Worm (Caenorhabditis elegans): ENCODE data around the gene cyp-33C2.

ce11 chrV:2187864-2188345 is 4.6 kb downstream of the cyp-33C2 start, which contains the start of gene Y5H2B.3:
- TF ChIP-seq tbx-2 (tag; optimal IDR thresholded peaks at IDR 0.05) (no peak), nhr-23 (tag; optimal IDR thresholded peaks at IDR 0.05) (no peak), nhr-12 (tag; optimal IDR thresholded peaks at IDR 0.05) (no peak), egl-27 (tag; optimal IDR thresholded peaks at IDR 0.05) (no peak), ztf-11 (tag; optimal IDR thresholded peaks at IDR 0.05) (no peak)

All from whole organism, L3 larva.